Fruit fly (Drosophila melanogaster): ENCODE measurements around the gene CG14453.
A peak's percentile ranks its signal among the peaks of the same experiment; 100 is the strongest.

Gene CG14453

DNA sequence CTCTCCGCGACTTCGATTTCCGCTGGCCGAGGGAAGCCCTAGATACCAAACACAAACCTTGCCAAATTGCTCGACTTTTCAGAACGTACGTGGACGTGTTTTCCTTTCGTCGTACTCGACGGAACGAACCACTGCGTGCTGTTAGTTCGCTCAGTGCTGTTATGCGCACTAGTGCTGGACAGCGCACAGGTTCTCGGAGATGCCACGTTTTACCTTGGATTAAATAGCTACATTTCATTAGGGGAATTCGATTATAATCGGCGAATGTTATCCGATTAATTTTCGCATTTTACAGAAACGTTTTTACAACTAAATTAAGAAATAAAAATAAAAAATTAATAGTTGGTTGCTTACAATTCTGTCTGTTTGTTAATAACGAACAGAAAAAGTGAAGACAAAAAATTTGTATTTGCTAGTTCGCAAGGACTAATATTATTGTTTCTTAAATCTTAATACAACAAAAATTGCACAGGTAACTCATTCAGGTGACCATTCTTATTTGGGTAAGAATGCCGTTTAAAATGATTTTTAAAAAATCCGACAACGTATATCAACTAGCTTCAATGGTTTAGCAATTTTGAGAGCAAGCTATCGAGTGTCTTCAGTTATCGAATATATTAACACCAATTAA lies 23.4 kb downstream of the CG14453 start, which contains the start of the genes ArfGAP3 and CG32452:
Gene ArfGAP3, minus strand, starts transcription at position 441 of the 631 bp plus-strand sequence.
Gene CG32452, plus strand, starts transcription at position 592 of the 631 bp plus-strand sequence.
- TF ChIP-seq CG31388 (GFP tag; optimal IDR thresholded peaks at IDR 0.05) (peak; percentile 37), dm (GFP tag; optimal IDR thresholded peaks at IDR 0.05) (peak; percentile 43), Six4 (GFP tag; optimal IDR thresholded peaks at IDR 0.05) (peak; percentile 70), Hr78 (GFP tag; optimal IDR thresholded peaks at IDR 0.05) (no peak), toy (GFP tag; IDR thresholded peaks at IDR 0.05) (no peak), CG17912 (GFP tag; optimal IDR thresholded peaks at IDR 0.05) (peak; percentile 67), fd3F (GFP tag; optimal IDR thresholded peaks at IDR 0.05) (peak; percentile 64), ash1 (GFP tag; optimal IDR thresholded peaks at IDR 0.05) (no peak), trem (tag; optimal IDR thresholded peaks at IDR 0.05) (peak; percentile 76), CG9609 (GFP tag; optimal IDR thresholded peaks at IDR 0.05) (peak; percentile 58), peb (GFP tag; IDR thresholded peaks at IDR 0.05) (no peak), CG10274 (GFP tag; optimal IDR thresholded peaks at IDR 0.05) (no peak), chn (GFP tag; optimal IDR thresholded peaks at IDR 0.05) (peak; percentile 65), CG14667 (GFP tag; IDR thresholded peaks at IDR 0.05) (peak; percentile 58), sd (tag; optimal IDR thresholded peaks at IDR 0.05) (no peak), ERR (GFP tag; optimal IDR thresholded peaks at IDR 0.05) (peak; percentile 34), wek (GFP tag; optimal IDR thresholded peaks at IDR 0.05) (peak; percentile 96), grau (tag; optimal IDR thresholded peaks at IDR 0.05) (peak; percentile 74), Atf3 (GFP tag; optimal IDR thresholded peaks at IDR 0.05) (peak; percentile 38), CG8089 (GFP tag; optimal IDR thresholded peaks at IDR 0.05) (peak; percentile 33), CG8765 (GFP tag; IDR thresholded peaks at IDR 0.05) (peak; percentile 29; the same call in 1 of the 2 replicates), tgo (GFP tag; IDR thresholded peaks at IDR 0.05) (peak; percentile 61; the same call in 2 of the 3 replicates), zen2 (GFP tag; IDR thresholded peaks at IDR 0.05; ENCODE audit: partially characterized antibody) (peak; percentile 27; the same call in 2 of the 3 replicates), Ravus (GFP tag; IDR thresholded peaks at IDR 0.05) (no peak), HHEX (GFP tag; optimal IDR thresholded peaks at IDR 0.05) (peak; percentile 56), CG4404 (GFP tag; IDR thresholded peaks at IDR 0.05) (peak; percentile 69; the same call in 1 of the 2 replicates), CG17359 (tag; optimal IDR thresholded peaks at IDR 0.05) (peak; percentile 60), CG10431 (GFP tag; optimal IDR thresholded peaks at IDR 0.05) (no peak), dmrt99B (tag; optimal IDR thresholded peaks at IDR 0.05) (peak; percentile 69), CG11560 (tag; IDR thresholded peaks at IDR 0.05) (peak; percentile 98), Kr (GFP tag; optimal IDR thresholded peaks at IDR 0.05) (no peak), CG1792 (GFP tag; optimal IDR thresholded peaks at IDR 0.05) (peak; percentile 44), Eip74EF (GFP tag; optimal IDR thresholded peaks at IDR 0.05) (peak in 1 of 2 experiments; percentile 50), kni (GFP tag; optimal IDR thresholded peaks at IDR 0.05) (peak; percentile 41), Hand (GFP tag; optimal IDR thresholded peaks at IDR 0.05) (no peak), CG15011 (GFP tag; optimal IDR thresholded peaks at IDR 0.05) (peak; percentile 21), otp (GFP tag; IDR thresholded peaks at IDR 0.05) (no peak), D (optimal IDR thresholded peaks at IDR 0.05) (no peak), D (GFP tag; optimal IDR thresholded peaks at IDR 0.05) (peak; percentile 40), CG30020 (tag; optimal IDR thresholded peaks at IDR 0.05) (peak; percentile 81), CG6813 (GFP tag; optimal IDR thresholded peaks at IDR 0.05) (peak; percentile 35), sisA (GFP tag; IDR thresholded peaks at IDR 0.05) (peak; percentile 64), CG11723 (GFP tag; optimal IDR thresholded peaks at IDR 0.05) (peak; percentile 37), p53 (GFP tag; optimal IDR thresholded peaks at IDR 0.05) (peak; percentile 46), kah (GFP tag; optimal IDR thresholded peaks at IDR 0.05) (peak; percentile 61), HmgD (GFP tag; optimal IDR thresholded peaks at IDR 0.05) (peak; percentile 41), gsb-n (tag; optimal IDR thresholded peaks at IDR 0.05) (peak; percentile 68), Sox102F (GFP tag; optimal IDR thresholded peaks at IDR 0.05) (peak; percentile 75), ken (GFP tag; IDR thresholded peaks at IDR 0.05) (peak; percentile 58; the same call in 1 of the 3 replicates)

All from whole organism, embryonic.